Worm (Caenorhabditis elegans) whole organism, L1 larva: ENCODE data around the gene cal-1.

ENCODE experiments used
- aha-1 ChIP-seq: fragments of 150-350 bp; optimal IDR thresholded peaks from 2 replicates; lab custom pipeline; 2014; ENCODE audit warnings: missing biosample characterization, missing genetic modification characterization
- ces-1 ChIP-seq: fragments of 150-350 bp; optimal IDR thresholded peaks from 2 replicates; lab custom pipeline; 2014; ENCODE audit warnings: missing biosample characterization, missing genetic modification reagents, missing genetic modification characterization
- lin-13 ChIP-seq: fragments of 150-350 bp; optimal IDR thresholded peaks from 2 replicates; lab custom pipeline; 2014; ENCODE audit warnings: missing biosample characterization, missing genetic modification reagents, missing genetic modification characterization
- nhr-20 ChIP-seq: sonication (generic microtip); optimal IDR thresholded peaks from 2 replicates; lab custom pipeline; 2016; ENCODE audit warnings: mild to moderate bottlenecking, missing genetic modification characterization, missing compliant biosample characterization
- ztf-11 ChIP-seq, 2 experiments: sonication (generic microtip); optimal IDR thresholded peaks; 2 replicates each; lab custom pipeline; 2016 to 2017; ENCODE audit warnings: missing genetic modification characterization in 2 of 2, missing biosample characterization in 1 of 2, missing compliant biosample characterization in 1 of 2
- ztf-4 ChIP-seq: fragments of 150-350 bp; optimal IDR thresholded peaks from 2 replicates; lab custom pipeline; 2014; ENCODE audit warnings: missing biosample characterization, missing genetic modification characterization

- TF ChIP-seq ztf-4 (tag; lab: Kevin White, UChicago) (peak; percentile 66), ztf-11 (tag; optimal IDR thresholded peaks at IDR 0.05; lab: Kevin White, UChicago) (peak in 1 of 2 experiments; percentile 14), ces-1 (no peak), aha-1 (tag; lab: Kevin White, UChicago) (no peak), nhr-20 (tag; lab: Kevin White, UChicago) (peak; percentile 89), lin-13 (peak; percentile 71)
These were observed 25.9 kb downstream of the cal-1 start for ce11 chrV:12491070-12491643.
